Fruit fly (Drosophila melanogaster) whole organism, adult: ENCODE data around the gene raskol.

Source experiments
- CG11617 ChIP-seq: fragments of 200-800 bp; sonication (Bioruptor generic); optimal IDR thresholded peaks from 2 replicates; lab custom pipeline; 2017; ENCODE audit warnings: mild to moderate bottlenecking, missing biosample characterization, missing genetic modification reagents, missing genetic modification characterization
- CG12768 ChIP-seq: fragments of 200-800 bp; sonication (Bioruptor generic); optimal IDR thresholded peaks from 2 replicates; lab custom pipeline; 2017; ENCODE audit warnings: missing biosample characterization, missing genetic modification characterization, mild to moderate bottlenecking, moderate library complexity, missing genetic modification reagents
- CG14711 ChIP-seq: fragments of 200-800 bp; sonication (Bioruptor generic); optimal IDR thresholded peaks from 2 replicates; lab custom pipeline; 2018; ENCODE audit warnings: missing biosample characterization, mild to moderate bottlenecking, missing genetic modification characterization, moderate library complexity
- CG1620 ChIP-seq: fragments of 200-800 bp; sonication (Bioruptor generic); optimal IDR thresholded peaks from 2 replicates; lab custom pipeline; 2016; ENCODE audit warnings: missing biosample characterization, missing genetic modification characterization
- CG33017 ChIP-seq: fragments of 200-800 bp; sonication (Bioruptor generic); optimal IDR thresholded peaks from 2 replicates; lab custom pipeline; 2018; ENCODE audit warnings: missing biosample characterization, mild to moderate bottlenecking, missing genetic modification characterization, moderate library complexity
- CG7101 ChIP-seq: fragments of 200-800 bp; sonication (Bioruptor generic); optimal IDR thresholded peaks from 2 replicates; lab custom pipeline; 2018; ENCODE audit warnings: missing biosample characterization, mild to moderate bottlenecking, missing genetic modification characterization, moderate library complexity
- Clk ChIP-seq: fragments of 200-800 bp; sonication (Bioruptor generic); optimal IDR thresholded peaks from 2 replicates; lab custom pipeline; 2017; ENCODE audit warnings: missing biosample characterization, missing genetic modification characterization
- Crg-1 ChIP-seq: fragments of 200-800 bp; sonication (Bioruptor generic); optimal IDR thresholded peaks from 2 replicates; lab custom pipeline; 2016; ENCODE audit warnings: missing biosample characterization, missing genetic modification characterization
- bab1 ChIP-seq: fragments of 200-800 bp; sonication (Bioruptor generic); optimal IDR thresholded peaks from 3 replicates; lab custom pipeline; 2019; ENCODE audit warnings: missing biosample characterization, mild to moderate bottlenecking, missing genetic modification characterization, moderate library complexity
- cic ChIP-seq: fragments of 200-800 bp; sonication (Bioruptor generic); optimal IDR thresholded peaks from 2 replicates; lab custom pipeline; 2017; ENCODE audit warnings: missing biosample characterization, mild to moderate bottlenecking, missing genetic modification characterization, moderate library complexity
- kay ChIP-seq: fragments of 200-800 bp; sonication (Bioruptor generic); peaks from one replicate; lab custom pipeline; 2016; ENCODE audit warnings: missing biosample characterization, missing genetic modification characterization, borderline replicate concordance
- pad ChIP-seq: fragments of 200-800 bp; sonication (Bioruptor generic); optimal IDR thresholded peaks from 3 replicates; lab custom pipeline; 2017; ENCODE audit warnings: missing biosample characterization, missing genetic modification characterization, mild to moderate bottlenecking, moderate library complexity, missing genetic modification reagents
- tj ChIP-seq: fragments of 200-800 bp; sonication (Bioruptor generic); optimal IDR thresholded peaks from 3 replicates; lab custom pipeline; 2017; ENCODE audit warnings: missing biosample characterization, mild to moderate bottlenecking, missing genetic modification characterization, moderate library complexity
- toe ChIP-seq: fragments of 200-800 bp; sonication (Bioruptor generic); optimal IDR thresholded peaks from 2 replicates; lab custom pipeline; 2016; ENCODE audit warnings: missing biosample characterization, missing genetic modification characterization

dm6 chrX:17743598-17743997 lies 33.7 kb downstream of the raskol start:
- no peak for TF ChIP-seq bab1 (GFP tag; lab: Kevin White, UChicago)
- no peak for TF ChIP-seq CG7101 (tag; lab: Kevin White, UChicago)
- no peak for TF ChIP-seq CG12768
- no peak for TF ChIP-seq kay (GFP tag; lab: Kevin White, UChicago)
- TF ChIP-seq CG14711 (tag; lab: Kevin White, UChicago), result no peak
- TF ChIP-seq pad (GFP tag; lab: Kevin White, UChicago), result no peak
- TF ChIP-seq CG1620 (GFP tag; lab: Kevin White, UChicago), result no peak
- TF ChIP-seq CG33017 (tag; lab: Kevin White, UChicago), result no peak
- no peak for TF ChIP-seq Clk (GFP tag; lab: Kevin White, UChicago)
- TF ChIP-seq toe (GFP tag; lab: Kevin White, UChicago), result no peak
- no peak for TF ChIP-seq cic
- TF ChIP-seq CG11617 (GFP tag; lab: Kevin White, UChicago), result no peak
- no peak for TF ChIP-seq Crg-1 (GFP tag; lab: Kevin White, UChicago)
- no peak for TF ChIP-seq tj (GFP tag; lab: Kevin White, UChicago)
